Worm (Caenorhabditis elegans): ENCODE data around the gene F10A3.4.

The F10A3.4 gene

DNA sequence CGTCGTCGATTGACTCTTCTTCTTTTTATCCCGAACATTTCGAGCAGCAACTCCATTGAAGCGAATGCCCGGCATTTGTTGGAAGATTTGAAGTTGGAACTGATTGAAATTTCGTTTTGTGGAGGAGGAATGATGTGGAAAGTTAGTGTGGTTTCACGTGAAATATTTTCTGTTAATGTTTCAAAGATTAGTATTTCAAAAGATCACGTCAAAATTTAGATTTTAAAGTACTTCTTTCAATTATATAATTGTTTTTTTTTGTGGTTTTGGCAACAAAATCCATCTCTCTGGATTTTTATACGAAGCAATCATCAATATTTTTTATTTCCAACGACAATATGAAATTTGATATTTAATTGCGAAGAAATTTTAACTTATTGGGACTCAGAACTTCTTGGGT is 11.9 kb upstream of the F10A3.4 start, which contains the start of gene F44G3.7:
Gene F44G3.7 (minus strand): TSS at position 101 of the 400 bp plus-strand sequence.
- no peak for TF ChIP-seq K11D2.4 (GFP tag; IDR thresholded peaks at IDR 0.05)

DNA sequence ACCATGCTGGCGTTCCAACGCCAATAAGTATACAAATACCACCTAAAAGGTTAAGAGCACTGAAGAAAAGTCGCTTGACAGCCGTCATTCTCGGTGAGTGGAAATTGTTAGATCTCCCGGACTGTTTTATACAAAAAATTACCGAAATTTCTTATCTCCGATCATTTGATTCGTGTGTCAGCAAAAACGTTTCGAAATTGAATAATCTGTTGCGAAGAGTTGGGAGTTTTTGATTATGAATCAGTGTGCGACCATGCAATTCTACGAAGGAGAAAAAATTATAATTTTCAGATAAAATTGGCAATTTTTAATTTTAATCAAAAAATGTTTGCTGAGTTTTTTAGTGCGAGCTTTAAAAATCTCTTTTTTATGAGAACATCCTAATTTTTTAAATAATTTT is 9.4 kb upstream of the F10A3.4 start, which contains the start of gene clc-11:
Gene clc-11 (minus strand): TSS at position 101 of the 400 bp plus-strand sequence.
- TF ChIP-seq unc-62 (GFP tag; optimal IDR thresholded peaks at IDR 0.05) (no peak), ZK185.1 (tag; optimal IDR thresholded peaks at IDR 0.05; ENCODE audit: poor library complexity, severe bottlenecking) (no peak), rpc-1 (optimal IDR thresholded peaks at IDR 0.05) (no peak), rpc-1 (tag; optimal IDR thresholded peaks at IDR 0.05) (no peak), let-607 (tag; optimal IDR thresholded peaks at IDR 0.05) (no peak), tbx-9 (tag; optimal IDR thresholded peaks at IDR 0.05; ENCODE audit: borderline replicate concordance) (no peak), him-1 (tag; optimal IDR thresholded peaks at IDR 0.05) (no peak), B0336.3 (GFP tag; IDR thresholded peaks at IDR 0.05) (no peak), Y56A3A.18 (GFP tag; IDR thresholded peaks at IDR 0.05) (no peak), ztf-26 (tag; optimal IDR thresholded peaks at IDR 0.05) (no peak), hrde-1 (tag; optimal IDR thresholded peaks at IDR 0.05; ENCODE audit: borderline replicate concordance) (no peak)

DNA sequence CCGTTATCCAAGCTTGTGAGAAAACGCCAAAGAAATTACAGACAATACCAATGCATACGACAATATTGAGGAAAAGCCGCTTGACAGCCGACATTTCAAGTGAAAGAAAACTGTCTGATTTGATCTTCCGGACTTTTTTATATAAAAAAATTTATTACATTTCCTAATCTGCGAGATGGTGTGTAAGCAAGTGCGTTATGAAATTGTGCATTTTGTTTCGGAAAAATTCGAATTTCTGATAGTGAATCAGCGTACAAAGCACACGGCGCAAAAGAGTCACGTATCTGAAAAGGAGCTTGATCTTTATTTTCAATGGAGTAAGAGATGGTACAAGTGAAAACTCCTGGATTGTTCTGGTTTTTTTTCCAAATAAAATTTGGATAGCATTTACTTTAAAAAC is 7.8 kb upstream of the F10A3.4 start, which contains the start of gene clc-32:
Gene clc-32 (minus strand): TSS at position 101 of the 400 bp plus-strand sequence.
- TF ChIP-seq ceh-100 (GFP tag; IDR thresholded peaks at IDR 0.05) (no peak), egl-18 (GFP tag; IDR thresholded peaks at IDR 0.05) (no peak), lin-35 (GFP tag; optimal IDR thresholded peaks at IDR 0.05) (no peak), snpc-4 (GFP tag; optimal IDR thresholded peaks at IDR 0.05) (no peak), snpc-4 (tag; optimal IDR thresholded peaks at IDR 0.05) (no peak), B0261.1 (tag; optimal IDR thresholded peaks at IDR 0.05) (no peak), ceh-40 (GFP tag; IDR thresholded peaks at IDR 0.05) (no peak), zfh-2 (GFP tag; conservative IDR thresholded peaks at IDR 0.05) (no peak), B0035.1 (tag; optimal IDR thresholded peaks at IDR 0.05) (no peak), nfyb-1 (GFP tag; IDR thresholded peaks at IDR 0.05) (no peak), F57A8.1 (GFP tag; optimal IDR thresholded peaks at IDR 0.05) (no peak), hrde-1 (tag; optimal IDR thresholded peaks at IDR 0.05; ENCODE audit: borderline replicate concordance) (no peak), dox-1 (GFP tag; IDR thresholded peaks at IDR 0.05) (no peak), F10E7.11 (tag; optimal IDR thresholded peaks at IDR 0.05) (no peak), nhr-120 (GFP tag; IDR thresholded peaks at IDR 0.05) (no peak)

DNA sequence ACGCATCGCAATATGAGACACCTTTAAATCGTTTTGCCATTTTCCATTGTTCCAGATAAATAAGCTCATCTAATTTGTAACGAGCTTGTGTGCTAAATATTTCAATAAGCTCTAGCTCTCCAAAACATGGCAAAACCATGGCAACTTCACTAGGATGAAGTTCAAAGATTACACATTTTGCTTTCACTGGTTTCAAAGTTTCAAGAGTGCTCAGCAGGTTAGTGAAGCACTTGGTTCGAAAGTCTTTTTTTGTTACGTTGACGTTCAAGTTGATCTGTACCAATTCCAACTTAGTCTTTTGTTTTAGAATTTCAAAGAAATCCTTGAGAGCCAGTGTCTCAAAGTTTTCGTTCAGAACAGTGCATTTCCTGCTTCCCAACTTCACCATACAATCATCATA is 6.5 kb upstream of the F10A3.4 start, which contains the start of gene fbxa-18:
Gene fbxa-18 (plus strand): TSS at position 301 of the 400 bp plus-strand sequence.
- TF ChIP-seq T07F8.4 (tag; optimal IDR thresholded peaks at IDR 0.05) (no peak), sea-2 (GFP tag; IDR thresholded peaks at IDR 0.05) (no peak), let-526 (GFP tag; IDR thresholded peaks at IDR 0.05) (no peak)

DNA sequence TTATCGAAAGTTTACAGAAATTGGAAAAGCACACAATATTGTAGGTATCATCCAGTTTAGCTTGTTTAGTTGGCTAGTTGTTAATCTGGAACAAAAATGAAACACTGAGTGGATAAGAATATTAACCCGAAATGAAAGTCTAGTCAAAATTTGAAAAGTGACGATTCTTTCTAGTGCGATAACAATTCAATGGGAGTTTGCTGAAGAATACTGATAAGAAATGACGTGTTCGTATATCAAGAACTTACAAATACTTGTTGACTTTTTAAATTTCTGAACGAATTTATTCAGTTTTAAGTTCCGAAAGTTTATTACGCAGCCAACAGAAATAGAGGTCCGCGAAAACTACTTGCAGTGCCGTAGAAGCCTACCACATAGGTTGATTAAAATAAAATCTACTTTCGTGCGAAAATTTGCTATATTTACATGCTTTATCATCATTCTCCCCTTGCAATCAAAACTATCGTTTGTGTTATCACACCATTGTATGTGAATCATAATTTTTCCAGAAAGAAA is 5.8 kb upstream of the F10A3.4 start, which contains the start of gene fbxa-88:
Gene fbxa-88 (minus strand): TSS at position 51 of the 516 bp plus-strand sequence.
- TF ChIP-seq sptf-2 (GFP tag; optimal IDR thresholded peaks at IDR 0.05) = no peak
- TF ChIP-seq lsl-1 (GFP tag; optimal IDR thresholded peaks at IDR 0.05) = no peak
- TF ChIP-seq nhr-90 (tag; optimal IDR thresholded peaks at IDR 0.05) = no peak
- peak; percentile 61 for TF ChIP-seq nhr-80 (tag; optimal IDR thresholded peaks at IDR 0.05)
